Worm (Caenorhabditis elegans): ENCODE results near the gene R08C7.12.

R08C7.12 gene

DNA sequence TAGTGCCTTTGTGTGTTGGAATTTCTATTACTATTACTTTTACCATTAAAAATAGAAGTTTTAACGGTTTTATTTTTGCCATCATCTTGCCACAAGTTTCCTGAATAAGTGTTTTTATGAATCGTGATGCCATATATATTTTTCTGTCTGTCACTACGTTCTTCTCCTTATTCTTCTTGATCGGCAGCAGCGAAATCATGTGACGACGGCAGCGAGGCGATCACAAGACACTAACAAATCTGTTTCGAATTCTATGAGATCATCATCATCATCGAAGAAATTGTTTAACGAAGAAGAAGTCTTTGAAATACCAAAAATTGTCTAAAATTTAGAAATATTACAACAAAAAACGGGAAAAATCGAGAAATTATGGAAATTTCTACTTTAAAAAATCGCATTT, 47.1 kb upstream of the R08C7.12 start:
- TF ChIP-seq unc-62 (GFP tag; optimal IDR thresholded peaks at IDR 0.05), result no peak
- no peak for TF ChIP-seq nhr-76 (tag; optimal IDR thresholded peaks at IDR 0.05)
- no peak for TF ChIP-seq nhr-11 (tag; optimal IDR thresholded peaks at IDR 0.05)
- no peak for TF ChIP-seq hmg-11 (tag; optimal IDR thresholded peaks at IDR 0.05)
- no peak for TF ChIP-seq lin-39 (tag; optimal IDR thresholded peaks at IDR 0.05)
- no peak for TF ChIP-seq ztf-11 (tag; optimal IDR thresholded peaks at IDR 0.05)
- TF ChIP-seq fkh-2 (tag; optimal IDR thresholded peaks at IDR 0.05), result no peak
- TF ChIP-seq nhr-77 (tag; optimal IDR thresholded peaks at IDR 0.05), result no peak
- no peak for TF ChIP-seq zag-1 (tag; optimal IDR thresholded peaks at IDR 0.05)
- TF ChIP-seq ama-1 (optimal IDR thresholded peaks at IDR 0.05), result peak; percentile 14
- no peak for TF ChIP-seq ceh-9 (tag; optimal IDR thresholded peaks at IDR 0.05)
- no peak for TF ChIP-seq ZK546.5 (tag; optimal IDR thresholded peaks at IDR 0.05)
- peak; percentile 61 for TF ChIP-seq nhr-23 (tag; optimal IDR thresholded peaks at IDR 0.05)
- TF ChIP-seq nfya-1 (tag; optimal IDR thresholded peaks at IDR 0.05; ENCODE audit: insufficient read depth), result peak; percentile 14
- no peak for TF ChIP-seq ztf-4 (tag; optimal IDR thresholded peaks at IDR 0.05)
- no peak for TF ChIP-seq fos-1 (tag; optimal IDR thresholded peaks at IDR 0.05)
- TF ChIP-seq egl-27 (tag; optimal IDR thresholded peaks at IDR 0.05), result no peak
- no peak for TF ChIP-seq nhr-12 (tag; optimal IDR thresholded peaks at IDR 0.05)
- no peak for TF ChIP-seq eor-1 (tag; optimal IDR thresholded peaks at IDR 0.05)
- TF ChIP-seq sea-2 (GFP tag; optimal IDR thresholded peaks at IDR 0.05), result no peak
- TF ChIP-seq mml-1 (tag; optimal IDR thresholded peaks at IDR 0.05), result no peak
- no peak for TF ChIP-seq jun-1 (tag; optimal IDR thresholded peaks at IDR 0.05)
- no peak for TF ChIP-seq R02D3.7 (tag; optimal IDR thresholded peaks at IDR 0.05)
- TF ChIP-seq fkh-10 (GFP tag; optimal IDR thresholded peaks at IDR 0.05), result no peak
- no peak for TF ChIP-seq lsy-12 (tag; optimal IDR thresholded peaks at IDR 0.05)
- no peak for TF ChIP-seq elt-2 (tag; optimal IDR thresholded peaks at IDR 0.05)
- TF ChIP-seq nhr-67 (tag; optimal IDR thresholded peaks at IDR 0.05), result no peak
- TF ChIP-seq skn-1 (tag; optimal IDR thresholded peaks at IDR 0.05), result no peak
- TF ChIP-seq ceh-28 (tag; optimal IDR thresholded peaks at IDR 0.05), result no peak
- peak; percentile 75 for TF ChIP-seq nhr-25 (tag; optimal IDR thresholded peaks at IDR 0.05)
- peak; percentile 49 for TF ChIP-seq nhr-43 (tag; optimal IDR thresholded peaks at IDR 0.05; ENCODE audit: poor library complexity, severe bottlenecking)
- TF ChIP-seq ceh-16 (tag; optimal IDR thresholded peaks at IDR 0.05), result no peak
- no peak for TF ChIP-seq nhr-28 (tag; optimal IDR thresholded peaks at IDR 0.05)
- no peak for TF ChIP-seq mdl-1 (tag; optimal IDR thresholded peaks at IDR 0.05)
- no peak for TF ChIP-seq elt-3 (tag; optimal IDR thresholded peaks at IDR 0.05)

ce11 chrIV:4403870-4404269, 45.7 kb upstream of the R08C7.12 start:
- TF ChIP-seq pha-4 (tag; optimal IDR thresholded peaks at IDR 0.05), result peak; percentile 2
- peak; percentile 37 for TF ChIP-seq ztf-4 (tag; optimal IDR thresholded peaks at IDR 0.05)
- no peak for TF ChIP-seq fkh-2 (tag; optimal IDR thresholded peaks at IDR 0.05)
- no peak for TF ChIP-seq eor-1 (tag; optimal IDR thresholded peaks at IDR 0.05)
- no peak for TF ChIP-seq unc-39 (tag; optimal IDR thresholded peaks at IDR 0.05)
- peak; percentile 35 for TF ChIP-seq nfya-1 (tag; optimal IDR thresholded peaks at IDR 0.05; ENCODE audit: insufficient read depth)

ce11 chrIV:4405126-4405525, 44.4 kb upstream of the R08C7.12 start, which contains the start of gene Y24D9A.7:
TSS of gene Y24D9A.7 (minus strand) at chrIV:4405171.
- TF ChIP-seq zag-1 (tag; optimal IDR thresholded peaks at IDR 0.05) (no peak), mdl-1 (tag; optimal IDR thresholded peaks at IDR 0.05) (no peak), jun-1 (tag; optimal IDR thresholded peaks at IDR 0.05) (no peak), unc-39 (tag; optimal IDR thresholded peaks at IDR 0.05) (no peak), sea-2 (GFP tag; optimal IDR thresholded peaks at IDR 0.05) (no peak), ceh-82 (tag; optimal IDR thresholded peaks at IDR 0.05) (no peak), egl-27 (tag; optimal IDR thresholded peaks at IDR 0.05) (no peak), nhr-43 (tag; optimal IDR thresholded peaks at IDR 0.05; ENCODE audit: poor library complexity, severe bottlenecking) (peak; percentile 66), nhr-77 (tag; optimal IDR thresholded peaks at IDR 0.05) (no peak), nfya-1 (tag; optimal IDR thresholded peaks at IDR 0.05; ENCODE audit: insufficient read depth) (peak; percentile 19), lsy-12 (tag; optimal IDR thresholded peaks at IDR 0.05) (peak; percentile 5), ama-1 (optimal IDR thresholded peaks at IDR 0.05) (no peak), ztf-4 (tag; optimal IDR thresholded peaks at IDR 0.05) (no peak), daf-12 (tag; optimal IDR thresholded peaks at IDR 0.05) (no peak), elt-2 (tag; optimal IDR thresholded peaks at IDR 0.05) (peak; percentile 24), aly-2 (tag; optimal IDR thresholded peaks at IDR 0.05) (no peak), pqm-1 (tag; optimal IDR thresholded peaks at IDR 0.05) (peak; percentile 8), lin-15B (tag; optimal IDR thresholded peaks at IDR 0.05) (no peak), unc-62 (GFP tag; optimal IDR thresholded peaks at IDR 0.05) (no peak), ztf-11 (tag; optimal IDR thresholded peaks at IDR 0.05) (no peak), ZK546.5 (tag; optimal IDR thresholded peaks at IDR 0.05) (no peak), pha-4 (tag; optimal IDR thresholded peaks at IDR 0.05) (peak; percentile 33), skn-1 (tag; optimal IDR thresholded peaks at IDR 0.05) (no peak), ceh-16 (tag; optimal IDR thresholded peaks at IDR 0.05) (no peak), ceh-9 (tag; optimal IDR thresholded peaks at IDR 0.05) (no peak), nhr-237 (tag; optimal IDR thresholded peaks at IDR 0.05) (no peak), egl-5 (tag; optimal IDR thresholded peaks at IDR 0.05) (peak; percentile 78), eor-1 (tag; optimal IDR thresholded peaks at IDR 0.05) (no peak), elt-1 (tag; optimal IDR thresholded peaks at IDR 0.05) (no peak), hmg-11 (tag; optimal IDR thresholded peaks at IDR 0.05) (no peak), nhr-12 (tag; optimal IDR thresholded peaks at IDR 0.05) (no peak), mml-1 (tag; optimal IDR thresholded peaks at IDR 0.05) (no peak), nhr-25 (tag; optimal IDR thresholded peaks at IDR 0.05) (no peak), nhr-67 (tag; optimal IDR thresholded peaks at IDR 0.05) (no peak), fkh-2 (tag; optimal IDR thresholded peaks at IDR 0.05) (no peak), nhr-28 (tag; optimal IDR thresholded peaks at IDR 0.05) (no peak), tbx-2 (tag; optimal IDR thresholded peaks at IDR 0.05) (no peak), nhr-23 (tag; optimal IDR thresholded peaks at IDR 0.05) (peak; percentile 42), nhr-11 (tag; optimal IDR thresholded peaks at IDR 0.05) (no peak), fkh-10 (GFP tag; optimal IDR thresholded peaks at IDR 0.05) (no peak)

Data from whole organism, L3 larva.